Fruit fly (Drosophila melanogaster) whole organism, embryonic: ENCODE measurements around the gene Targ1.

Experiments used
- B-H2 ChIP-seq: fragments of 200-800 bp; sonication (Bioruptor generic); optimal IDR thresholded peaks from 2 replicates; lab custom pipeline; 2018; ENCODE audit warnings: missing biosample characterization, mild to moderate bottlenecking, missing genetic modification characterization
- CG10147 ChIP-seq: fragments of 200-800 bp; sonication (Bioruptor generic); optimal IDR thresholded peaks from 2 replicates; lab custom pipeline; 2019; ENCODE audit warnings: missing biosample characterization, mild to moderate bottlenecking, missing genetic modification characterization, moderate library complexity
- CG10209 ChIP-seq: fragments of 200-800 bp; sonication (Bioruptor generic); optimal IDR thresholded peaks from 3 replicates; lab custom pipeline; 2017; ENCODE audit warnings: missing biosample characterization, mild to moderate bottlenecking, missing genetic modification characterization, missing genetic modification reagents
- CG11723 ChIP-seq: fragments of 200-800 bp; sonication (Bioruptor generic); optimal IDR thresholded peaks from 2 replicates; lab custom pipeline; 2017; ENCODE audit warnings: missing biosample characterization, mild to moderate bottlenecking, missing genetic modification characterization
- CG12155 ChIP-seq: fragments of 200-800 bp; sonication (Bioruptor generic); optimal IDR thresholded peaks from 3 replicates; lab custom pipeline; 2016; ENCODE audit warnings: missing biosample characterization, missing genetic modification characterization
- CG15514 ChIP-seq: fragments of 200-800 bp; sonication (Bioruptor generic); optimal IDR thresholded peaks from 3 replicates; lab custom pipeline; 2017; ENCODE audit warnings: missing biosample characterization, missing genetic modification characterization, mild to moderate bottlenecking, moderate library complexity, missing genetic modification reagents
- CG1602 ChIP-seq: fragments of 200-800 bp; sonication (Bioruptor generic); optimal IDR thresholded peaks from 3 replicates; lab custom pipeline; 2016; ENCODE audit warnings: missing biosample characterization, missing genetic modification characterization
- CG1603 ChIP-seq: fragments of 200-800 bp; sonication (Bioruptor generic); optimal IDR thresholded peaks from 2 replicates; lab custom pipeline; 2019; ENCODE audit warnings: missing biosample characterization, mild to moderate bottlenecking, missing genetic modification characterization, moderate library complexity
- CG18599 ChIP-seq: fragments of 200-800 bp; sonication (Bioruptor generic); optimal IDR thresholded peaks from 3 replicates; lab custom pipeline; 2017; ENCODE audit warnings: missing biosample characterization, missing genetic modification characterization, mild to moderate bottlenecking, moderate library complexity, missing genetic modification reagents
- CG31441 ChIP-seq: fragments of 200-800 bp; sonication (Bioruptor generic); IDR thresholded peaks from 2 replicates; pipeline ENCODE4 v1.3.6; 2022; ENCODE audit warnings: missing biosample characterization, missing genetic modification characterization
- CG32767 ChIP-seq: fragments of 200-800 bp; sonication (Bioruptor generic); IDR thresholded peaks from 2 replicates; pipeline ENCODE4 v1.3.6; 2022; ENCODE audit warnings: missing biosample characterization, missing genetic modification characterization
- CG34422 ChIP-seq: fragments of 200-800 bp; sonication (Bioruptor generic); IDR thresholded peaks from 3 replicates; pipeline ENCODE4 v1.3.6; 2022; ENCODE audit warnings: missing biosample characterization, missing genetic modification characterization
- CG4328 ChIP-seq: fragments of 200-800 bp; sonication (Bioruptor generic); optimal IDR thresholded peaks from 3 replicates; lab custom pipeline; 2017; ENCODE audit warnings: missing biosample characterization, missing genetic modification reagents, missing genetic modification characterization
- CG7745 ChIP-seq: fragments of 200-800 bp; sonication (Bioruptor generic); optimal IDR thresholded peaks from 2 replicates; lab custom pipeline; 2018; ENCODE audit warnings: missing biosample characterization, mild to moderate bottlenecking, missing genetic modification characterization, moderate library complexity
- CG7839 ChIP-seq: fragments of 200-800 bp; sonication (Bioruptor generic); optimal IDR thresholded peaks from 3 replicates; lab custom pipeline; 2018; ENCODE audit warnings: missing biosample characterization, mild to moderate bottlenecking, missing genetic modification characterization, moderate library complexity
- CG7963 ChIP-seq: fragments of 200-800 bp; sonication (Bioruptor generic); IDR thresholded peaks from 3 replicates; pipeline ENCODE4 v1.3.6; 2022; ENCODE audit warnings: missing biosample characterization, missing genetic modification characterization; ENCODE audit not compliant: partially characterized antibody
- CG9797 ChIP-seq: fragments of 200-800 bp; sonication (Bioruptor generic); optimal IDR thresholded peaks from 3 replicates; lab custom pipeline; 2018; ENCODE audit warnings: missing biosample characterization, mild to moderate bottlenecking, missing genetic modification characterization
- Doc2 ChIP-seq: fragments of 200-800 bp; sonication (Bioruptor generic); IDR thresholded peaks from 2 replicates; pipeline ENCODE4 v1.3.6; 2022; ENCODE audit warnings: missing biosample characterization, missing genetic modification characterization
- Fer3 ChIP-seq: fragments of 200-800 bp; sonication (Bioruptor generic); optimal IDR thresholded peaks from 2 replicates; lab custom pipeline; 2018; ENCODE audit warnings: missing biosample characterization, mild to moderate bottlenecking, missing genetic modification characterization, moderate library complexity
- Gug ChIP-seq: fragments of 200-800 bp; sonication (Bioruptor generic); IDR thresholded peaks from 4 replicates; pipeline ENCODE4 v1.3.6; 2022; ENCODE audit warnings: missing biosample characterization, missing genetic modification characterization
- HLH3B ChIP-seq: fragments of 200-800 bp; sonication (Bioruptor generic); IDR thresholded peaks from 2 replicates; pipeline ENCODE4 v1.3.6; 2022; ENCODE audit warnings: missing biosample characterization, missing genetic modification characterization
- HmgZ ChIP-seq: fragments of 200-800 bp; sonication (Bioruptor generic); optimal IDR thresholded peaks from 2 replicates; lab custom pipeline; 2018; ENCODE audit warnings: missing biosample characterization, mild to moderate bottlenecking, missing genetic modification characterization
- Mes4 ChIP-seq: fragments of 200-800 bp; sonication (Bioruptor generic); optimal IDR thresholded peaks from 2 replicates; lab custom pipeline; 2016; ENCODE audit warnings: missing biosample characterization, missing genetic modification characterization
- Nf-YB ChIP-seq: fragments of 200-800 bp; sonication (Bioruptor generic); optimal IDR thresholded peaks from 3 replicates; lab custom pipeline; 2019; ENCODE audit warnings: missing biosample characterization, mild to moderate bottlenecking, missing genetic modification characterization, moderate library complexity
- Nf-YC ChIP-seq: fragments of 200-800 bp; optimal IDR thresholded peaks from 3 replicates; lab custom pipeline; 2019; ENCODE audit warnings: missing biosample characterization, mild to moderate bottlenecking, missing genetic modification characterization, moderate library complexity
- Oaz ChIP-seq: fragments of 200-800 bp; sonication (Bioruptor generic); IDR thresholded peaks from 2 replicates; pipeline ENCODE4 v1.3.6; 2022; ENCODE audit warnings: missing biosample characterization, missing genetic modification characterization
- Taf1 ChIP-seq: fragments of 200-800 bp; sonication (Bioruptor generic); IDR thresholded peaks from 2 replicates; pipeline ENCODE4 v1.3.6; 2022; ENCODE audit warnings: missing biosample characterization, missing genetic modification characterization
- Vsx1 ChIP-seq: fragments of 200-800 bp; sonication (Bioruptor generic); optimal IDR thresholded peaks from 2 replicates; lab custom pipeline; 2017; ENCODE audit warnings: missing biosample characterization, mild to moderate bottlenecking, missing genetic modification characterization, missing genetic modification reagents
- Xrp1 ChIP-seq: fragments of 200-800 bp; sonication (Bioruptor generic); IDR thresholded peaks from 2 replicates; pipeline ENCODE4 v1.3.6; 2022; ENCODE audit warnings: missing biosample characterization, missing genetic modification characterization
- ato ChIP-seq: fragments of 200-800 bp; sonication (Bioruptor generic); IDR thresholded peaks from 2 replicates; pipeline ENCODE4 v1.3.6; 2022; ENCODE audit warnings: missing biosample characterization, missing genetic modification characterization; ENCODE audit not compliant: partially characterized antibody
- dmrt11E ChIP-seq: fragments of 200-800 bp; sonication (Bioruptor generic); optimal IDR thresholded peaks from 3 replicates; lab custom pipeline; 2018; ENCODE audit warnings: missing biosample characterization, mild to moderate bottlenecking, missing genetic modification characterization, moderate library complexity
- ems ChIP-seq: fragments of 200-800 bp; sonication (Bioruptor generic); optimal IDR thresholded peaks from 3 replicates; lab custom pipeline; 2016; ENCODE audit warnings: missing biosample characterization, missing genetic modification characterization
- en ChIP-seq: fragments of 200-800 bp; sonication (Bioruptor generic); optimal IDR thresholded peaks from 2 replicates; lab custom pipeline; 2016; ENCODE audit warnings: missing biosample characterization, missing genetic modification characterization
- esg ChIP-seq: fragments of 200-800 bp; sonication (Bioruptor generic); conservative IDR thresholded peaks from 2 replicates; pipeline ENCODE4 v1.3.6; 2022; ENCODE audit warnings: missing biosample characterization, missing genetic modification characterization
- h ChIP-seq: fragments of >200 bp; optimal IDR thresholded peaks from 2 replicates; lab custom pipeline; 2017
- kay ChIP-seq: fragments of 200-800 bp; sonication (Bioruptor generic); optimal IDR thresholded peaks from 2 replicates; lab custom pipeline; 2016; ENCODE audit warnings: missing biosample characterization, missing genetic modification characterization
- lmd ChIP-seq: fragments of 200-800 bp; sonication (Bioruptor generic); IDR thresholded peaks from 2 replicates; pipeline ENCODE4 v1.3.6; 2022; ENCODE audit warnings: missing biosample characterization, missing genetic modification characterization
- mirr ChIP-seq: fragments of 200-800 bp; sonication (Bioruptor generic); optimal IDR thresholded peaks from 3 replicates; lab custom pipeline; 2018; ENCODE audit warnings: missing biosample characterization, mild to moderate bottlenecking, missing genetic modification characterization
- peb ChIP-seq: fragments of 200-800 bp; sonication (Bioruptor generic); IDR thresholded peaks from 2 replicates; pipeline ENCODE4 v1.3.6; 2022; ENCODE audit warnings: missing biosample characterization, missing genetic modification characterization
- phol ChIP-seq: fragments of 200-800 bp; sonication (Bioruptor generic); optimal IDR thresholded peaks from 3 replicates; lab custom pipeline; 2018; ENCODE audit warnings: missing biosample characterization, mild to moderate bottlenecking, missing genetic modification characterization, moderate library complexity
- prd ChIP-seq, 3 experiments: fragments of >200 bp in 2 of 3; fragments of 200-800 bp in 1 of 3; sonication (Bioruptor generic) in 1 of 3; optimal IDR thresholded peaks in 2 of 3; IDR thresholded peaks in 1 of 3; 2 replicates in 2 of 3; 3 replicates in 1 of 3; pipeline versions ENCODE4 v1.3.6 to Lab custom; 2017 to 2022; ENCODE audit warnings: missing biosample characterization in 1 of 3, missing genetic modification characterization in 1 of 3
- repo ChIP-seq: fragments of 200-800 bp; sonication (Bioruptor generic); optimal IDR thresholded peaks from 2 replicates; lab custom pipeline; 2016; ENCODE audit warnings: missing biosample characterization, missing genetic modification characterization
- salm ChIP-seq: fragments of 200-800 bp; sonication (Bioruptor generic); optimal IDR thresholded peaks from 2 replicates; lab custom pipeline; 2018; ENCODE audit warnings: missing biosample characterization, mild to moderate bottlenecking, missing genetic modification characterization
- sc ChIP-seq, 3 experiments: fragments of >200 bp in 2 of 3; fragments of 200-800 bp in 1 of 3; sonication (Bioruptor generic) in 1 of 3; optimal IDR thresholded peaks; 2 replicates in 2 of 3; 3 replicates in 1 of 3; lab custom pipeline; 2017; ENCODE audit warnings: mild to moderate bottlenecking in 1 of 3, missing biosample characterization in 1 of 3, missing genetic modification characterization in 1 of 3, missing genetic modification reagents in 1 of 3
- sima ChIP-seq: fragments of 200-800 bp; sonication (Bioruptor generic); optimal IDR thresholded peaks from 2 replicates; lab custom pipeline; 2016; ENCODE audit warnings: missing biosample characterization, missing genetic modification characterization
- slbo ChIP-seq: fragments of 200-800 bp; sonication (Bioruptor generic); IDR thresholded peaks from 2 replicates; pipeline ENCODE4 v1.3.6; 2022; ENCODE audit warnings: missing biosample characterization, missing genetic modification characterization
- sob ChIP-seq: fragments of 200-800 bp; sonication (Bioruptor generic); IDR thresholded peaks from 2 replicates; pipeline ENCODE4 v1.3.6; 2022; ENCODE audit warnings: missing biosample characterization, missing genetic modification characterization
- sr ChIP-seq: fragments of 200-800 bp; sonication (Bioruptor generic); IDR thresholded peaks from 3 replicates; pipeline ENCODE4 v1.3.6; 2022; ENCODE audit warnings: missing biosample characterization, missing genetic modification characterization
- stwl ChIP-seq: fragments of 200-800 bp; sonication (Bioruptor generic); optimal IDR thresholded peaks from 3 replicates; lab custom pipeline; 2018; ENCODE audit warnings: missing biosample characterization, mild to moderate bottlenecking, missing genetic modification characterization, moderate library complexity
- tx ChIP-seq: fragments of 200-800 bp; sonication (Bioruptor generic); optimal IDR thresholded peaks from 2 replicates; lab custom pipeline; 2016; ENCODE audit warnings: missing biosample characterization, missing genetic modification characterization
- unpg ChIP-seq: fragments of 200-800 bp; sonication (Bioruptor generic); optimal IDR thresholded peaks from 3 replicates; lab custom pipeline; 2018; ENCODE audit warnings: missing biosample characterization, mild to moderate bottlenecking, missing genetic modification characterization, moderate library complexity

Targ1 gene

DNA sequence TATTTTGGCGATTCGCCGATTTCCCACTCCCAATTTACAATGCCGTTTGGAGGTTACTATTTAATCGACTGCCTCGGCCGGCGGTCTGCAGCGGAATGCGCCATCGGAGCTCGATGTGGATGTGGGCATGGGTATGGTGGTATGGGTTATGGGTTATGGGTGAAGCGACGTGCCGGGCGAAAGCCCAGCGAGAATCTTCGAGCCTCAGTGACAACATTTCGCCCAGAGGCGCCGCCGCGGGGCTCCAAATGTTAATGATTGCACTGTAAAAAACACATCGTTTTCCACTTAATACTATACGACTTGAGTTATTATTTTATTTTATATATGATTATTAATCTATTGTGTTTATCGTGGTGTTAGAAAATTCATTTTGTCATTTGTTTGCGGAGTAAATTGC, 2.1 kb downstream of the Targ1 start:
- no peak for TF ChIP-seq CG15514 (GFP tag; lab: Kevin White, UChicago)
- no peak for TF ChIP-seq prd (optimal IDR thresholded peaks at IDR 0.05; lab: Kevin White, UChicago)
- TF ChIP-seq prd (GFP tag; IDR thresholded peaks at IDR 0.05; lab: Robert Waterston, UW): no peak
- TF ChIP-seq lmd (GFP tag; lab: Robert Waterston, UW): no peak
- TF ChIP-seq CG1603 (tag; lab: Kevin White, UChicago): no peak
- TF ChIP-seq repo: no peak
- TF ChIP-seq CG11723 (GFP tag; lab: Kevin White, UChicago): no peak
- no peak for TF ChIP-seq CG18599 (GFP tag; lab: Kevin White, UChicago)
- no peak for TF ChIP-seq CG7745 (tag; lab: Kevin White, UChicago)
- TF ChIP-seq sima (GFP tag; lab: Kevin White, UChicago): no peak
- TF ChIP-seq ato (GFP tag; lab: Robert Waterston, UW): no peak
- no peak for TF ChIP-seq mirr (GFP tag; lab: Kevin White, UChicago)
- TF ChIP-seq sob (GFP tag; lab: Robert Waterston, UW): no peak
- no peak for TF ChIP-seq CG12155 (GFP tag; lab: Kevin White, UChicago)
- TF ChIP-seq Nf-YB: no peak
- TF ChIP-seq CG10209 (GFP tag; lab: Kevin White, UChicago): no peak
- TF ChIP-seq Doc2 (GFP tag; lab: Robert Waterston, UW): no peak
- TF ChIP-seq tx (GFP tag; lab: Kevin White, UChicago): no peak
- TF ChIP-seq Fer3 (tag; lab: Kevin White, UChicago): no peak
- no peak for TF ChIP-seq CG10147 (GFP tag; lab: Kevin White, UChicago)
- TF ChIP-seq Vsx1 (GFP tag; lab: Kevin White, UChicago): no peak
- TF ChIP-seq CG31441 (GFP tag; lab: Robert Waterston, UW): 0 out of 2 replicates have a peak, but pooled peaks have one; percentile 25
- no peak for TF ChIP-seq sc (optimal IDR thresholded peaks at IDR 0.05; lab: Kevin White, UChicago)
- no peak for TF ChIP-seq sc (GFP tag; optimal IDR thresholded peaks at IDR 0.05; lab: Kevin White, UChicago)
- TF ChIP-seq dmrt11E (tag; lab: Kevin White, UChicago): no peak
- no peak for TF ChIP-seq B-H2 (GFP tag; lab: Kevin White, UChicago)
- TF ChIP-seq salm (tag; lab: Kevin White, UChicago): no peak
- TF ChIP-seq HLH3B (GFP tag; lab: Robert Waterston, UW): no peak
- TF ChIP-seq peb: no peak
- TF ChIP-seq CG32767 (GFP tag; lab: Robert Waterston, UW): no peak
- no peak for TF ChIP-seq Oaz (GFP tag; lab: Robert Waterston, UW)
- TF ChIP-seq CG7839: peak; percentile 22
- TF ChIP-seq kay (GFP tag; lab: Kevin White, UChicago): no peak
- TF ChIP-seq esg: no peak
- TF ChIP-seq sr (GFP tag; lab: Robert Waterston, UW): 0 out of 3 replicates have a peak, but pooled peaks have one; percentile 10
- TF ChIP-seq CG1602 (GFP tag; lab: Kevin White, UChicago): no peak
- TF ChIP-seq Taf1 (GFP tag; lab: Robert Waterston, UW): no peak
- no peak for TF ChIP-seq unpg (GFP tag; lab: Kevin White, UChicago)
- TF ChIP-seq ems: no peak
- no peak for TF ChIP-seq HmgZ (tag; lab: Kevin White, UChicago)
- 0 out of 2 replicates have a peak, but pooled peaks have one; percentile 24 for TF ChIP-seq slbo (GFP tag; lab: Robert Waterston, UW)
- TF ChIP-seq Xrp1 (GFP tag; lab: Robert Waterston, UW): 0 out of 2 replicates have a peak, but pooled peaks have one; percentile 38
- TF ChIP-seq en: no peak
- TF ChIP-seq stwl (tag; lab: Kevin White, UChicago): no peak
- no peak for TF ChIP-seq h (lab: Kevin White, UChicago)
- TF ChIP-seq Gug (GFP tag; lab: Robert Waterston, UW): no peak
- TF ChIP-seq CG7963 (GFP tag; lab: Robert Waterston, UW): no peak
- TF ChIP-seq phol (tag; lab: Kevin White, UChicago): peak; percentile 20
- no peak for TF ChIP-seq CG9797 (GFP tag; lab: Kevin White, UChicago)
- TF ChIP-seq Mes4 (GFP tag; lab: Kevin White, UChicago): no peak
- TF ChIP-seq CG4328 (GFP tag; lab: Kevin White, UChicago): no peak
- TF ChIP-seq CG34422 (GFP tag; lab: Robert Waterston, UW): no peak
- TF ChIP-seq Nf-YC (tag; lab: Kevin White, UChicago): no peak
